Fruit fly (Drosophila melanogaster) whole organism, wandering third instar larva: Measurements from ENCODE around the gene Oatp74D.

Experiments
- Dfd ChIP-seq: fragments of >200 bp; optimal IDR thresholded peaks from 2 replicates; lab custom pipeline; 2017; ENCODE audit warnings: missing biosample characterization, missing genetic modification characterization
- GATAd ChIP-seq: sonication (Bioruptor generic); optimal IDR thresholded peaks from 2 replicates; lab custom pipeline; 2016; ENCODE audit warnings: missing biosample characterization, missing genetic modification characterization
- OdsH ChIP-seq: fragments of 200-800 bp; sonication (Bioruptor generic); optimal IDR thresholded peaks from 2 replicates; lab custom pipeline; 2016; ENCODE audit warnings: missing biosample characterization, mild to moderate bottlenecking, missing genetic modification characterization
- fru ChIP-seq: fragments of 200-800 bp; sonication (Bioruptor generic); optimal IDR thresholded peaks from 3 replicates; lab custom pipeline; 2016; ENCODE audit warnings: missing biosample characterization, mild to moderate bottlenecking, missing genetic modification characterization
- lola ChIP-seq: fragments of >200 bp; optimal IDR thresholded peaks from 2 replicates; lab custom pipeline; 2017; ENCODE audit warnings: missing biosample characterization, missing genetic modification characterization
- pan ChIP-seq: fragments of >200 bp; optimal IDR thresholded peaks from 2 replicates; lab custom pipeline; 2017

dm6 chr3L:17496871-17497492 is 10.1 kb downstream of the Oatp74D start:
- TF ChIP-seq lola (GFP tag; lab: Kevin White, UChicago) (no peak), pan (lab: Kevin White, UChicago) (no peak), fru (peak; percentile 41), GATAd (GFP tag; lab: Kevin White, UChicago) (no peak), Dfd (GFP tag; lab: Kevin White, UChicago) (no peak), OdsH (GFP tag; lab: Kevin White, UChicago) (no peak)
